Worm (Caenorhabditis elegans): ENCODE results near the gene Y37D8A.16.

- TF ChIP-seq pqm-1 (tag; optimal IDR thresholded peaks at IDR 0.05) (no peak), ama-1 (optimal IDR thresholded peaks at IDR 0.05) (no peak)
These were observed 33.1 kb upstream of the Y37D8A.16 start, which contains the start of gene Y39E4A.1 for ce11 chrIII:12951362-12952228.
